Worm (Caenorhabditis elegans) whole organism, young adult: ENCODE results near the gene C04G6.13.

Experiments used
- B0019.2 ChIP-seq: fragments of 200-800 bp; sonication (Bioruptor generic); conservative IDR thresholded peaks from 2 replicates; pipeline ENCODE4 v1.3.6; 2022; ENCODE audit warnings: missing genetic modification reagents, missing genetic modification characterization, missing compliant biosample characterization
- B0035.1 ChIP-seq: sonication (generic microtip); optimal IDR thresholded peaks from 2 replicates; lab custom pipeline; 2016; ENCODE audit warnings: missing genetic modification characterization, mild to moderate bottlenecking, missing compliant biosample characterization, missing genotype, missing genetic modification reagents
- B0261.1 ChIP-seq: sonication (generic microtip); optimal IDR thresholded peaks from 2 replicates; lab custom pipeline; 2016; ENCODE audit warnings: mild to moderate bottlenecking, missing genetic modification characterization, moderate library complexity, missing compliant biosample characterization
- C06A6.2 ChIP-seq: fragments of 200-800 bp; sonication (Bioruptor generic); conservative IDR thresholded peaks from 2 replicates; pipeline ENCODE4 v1.3.6; 2022; ENCODE audit warnings: missing genetic modification characterization, missing compliant biosample characterization
- D2030.7 ChIP-seq: fragments of 200-800 bp; sonication (Bioruptor generic); IDR thresholded peaks from 2 replicates; pipeline ENCODE4 v1.3.6; 2022; ENCODE audit warnings: missing genetic modification reagents, missing genetic modification characterization, missing compliant biosample characterization
- F23B12.7 ChIP-seq: sonication (generic microtip); optimal IDR thresholded peaks from 2 replicates; lab custom pipeline; 2017; ENCODE audit warnings: missing genetic modification characterization, mild to moderate bottlenecking, missing compliant biosample characterization, antibody characterized with exemption, moderate library complexity; ENCODE audit not compliant: insufficient read depth
- F33H1.4 ChIP-seq: fragments of 200-800 bp; sonication (Bioruptor generic); IDR thresholded peaks from 2 replicates; pipeline ENCODE4 v1.3.6; 2022; ENCODE audit warnings: missing genetic modification reagents, missing genetic modification characterization, missing compliant biosample characterization
- F39B2.1 ChIP-seq: fragments of 200-800 bp; sonication (Bioruptor generic); IDR thresholded peaks from 2 replicates; pipeline ENCODE4 v1.3.6; 2022; ENCODE audit warnings: missing genetic modification reagents, missing genetic modification characterization, missing compliant biosample characterization
- F49E8.2 ChIP-seq: sonication (generic microtip); optimal IDR thresholded peaks from 3 replicates; lab custom pipeline; 2017; ENCODE audit warnings: missing genetic modification characterization, mild to moderate bottlenecking, missing compliant biosample characterization, antibody characterized with exemption, moderate library complexity; ENCODE audit not compliant: insufficient read depth
- F55B11.4 ChIP-seq: sonication (generic microtip); optimal IDR thresholded peaks from 2 replicates; lab custom pipeline; 2016; ENCODE audit warnings: missing compliant biosample characterization, missing genetic modification characterization, borderline replicate concordance; ENCODE audit not compliant: insufficient read depth
- Y67H2A.10 ChIP-seq: fragments of 200-800 bp; sonication (Bioruptor generic); conservative IDR thresholded peaks from 2 replicates; pipeline ENCODE4 v1.3.6; 2022; ENCODE audit warnings: missing genetic modification reagents, missing genetic modification characterization, missing compliant biosample characterization
- Y95B8A.8 ChIP-seq: fragments of 200-800 bp; sonication (Bioruptor generic); IDR thresholded peaks from 2 replicates; pipeline ENCODE4 v1.3.6; 2022; ENCODE audit warnings: missing genetic modification reagents, missing genetic modification characterization, missing compliant biosample characterization
- ZK185.1 ChIP-seq: sonication (generic microtip); optimal IDR thresholded peaks from 2 replicates; lab custom pipeline; 2016; ENCODE audit warnings: mild to moderate bottlenecking, missing genetic modification characterization, missing compliant biosample characterization; ENCODE audit not compliant: poor library complexity, severe bottlenecking
- atf-7 ChIP-seq: sonication (generic microtip); optimal IDR thresholded peaks from 2 replicates; lab custom pipeline; 2017; ENCODE audit warnings: mild to moderate bottlenecking, missing genetic modification characterization, missing compliant biosample characterization
- attf-3 ChIP-seq: fragments of 200-800 bp; sonication (Bioruptor generic); conservative IDR thresholded peaks from 2 replicates; pipeline ENCODE4 v1.3.6; 2022; ENCODE audit warnings: missing genetic modification reagents, missing genetic modification characterization, missing compliant biosample characterization
- attf-5 ChIP-seq: fragments of 200-800 bp; sonication (Bioruptor generic); optimal IDR thresholded peaks from 2 replicates; lab custom pipeline; 2018; ENCODE audit warnings: mild to moderate bottlenecking, missing genetic modification characterization, missing compliant biosample characterization
- cebp-1 ChIP-seq, 2 experiments: fragments of 200-800 bp in 1 of 2; sonication (Bioruptor generic) in 1 of 2; sonication (generic microtip) in 1 of 2; IDR thresholded peaks in 1 of 2; optimal IDR thresholded peaks in 1 of 2; 2 replicates each; pipeline versions ENCODE4 v1.3.6 to Lab custom; 2017 to 2022; ENCODE audit warnings: missing compliant biosample characterization in 2 of 2, missing genetic modification characterization in 2 of 2, mild to moderate bottlenecking in 1 of 2, missing genetic modification reagents in 1 of 2, moderate library complexity in 1 of 2
- ceh-27 ChIP-seq: fragments of 200-800 bp; sonication (Bioruptor generic); optimal IDR thresholded peaks from 2 replicates; lab custom pipeline; 2018; ENCODE audit warnings: mild to moderate bottlenecking, missing genetic modification characterization, moderate library complexity, missing compliant biosample characterization
- ceh-40 ChIP-seq: fragments of 200-800 bp; sonication (Bioruptor generic); IDR thresholded peaks from 2 replicates; pipeline ENCODE4 v1.3.6; 2022; ENCODE audit warnings: missing genetic modification characterization, missing compliant biosample characterization
- die-1 ChIP-seq: sonication (generic microtip); optimal IDR thresholded peaks from 2 replicates; lab custom pipeline; 2016; ENCODE audit warnings: missing genotype, mild to moderate bottlenecking, missing genetic modification characterization, missing compliant biosample characterization
- dox-1 ChIP-seq: fragments of 200-800 bp; sonication (Bioruptor generic); IDR thresholded peaks from 2 replicates; pipeline ENCODE4 v1.3.6; 2022; ENCODE audit warnings: missing genetic modification reagents, missing genetic modification characterization, missing compliant biosample characterization
- egrh-3 ChIP-seq: fragments of 200-800 bp; sonication (Bioruptor generic); IDR thresholded peaks from 2 replicates; pipeline ENCODE4 v1.3.6; 2022; ENCODE audit warnings: missing genetic modification reagents, missing genetic modification characterization, missing compliant biosample characterization
- gei-17 ChIP-seq: fragments of 200-800 bp; sonication (Bioruptor generic); optimal IDR thresholded peaks from 2 replicates; lab custom pipeline; 2018; ENCODE audit warnings: mild to moderate bottlenecking, missing genetic modification characterization, missing compliant biosample characterization
- hlh-12 ChIP-seq: sonication (generic microtip); optimal IDR thresholded peaks from 2 replicates; lab custom pipeline; 2016; ENCODE audit warnings: missing genetic modification characterization, missing compliant biosample characterization
- let-607 ChIP-seq, 2 experiments: fragments of 200-800 bp in 1 of 2; sonication (Bioruptor generic) in 1 of 2; sonication (generic microtip) in 1 of 2; optimal IDR thresholded peaks; 2 replicates each; lab custom pipeline; 2016 to 2018; ENCODE audit warnings: mild to moderate bottlenecking in 2 of 2, missing compliant biosample characterization in 2 of 2, missing genetic modification characterization in 2 of 2, moderate library complexity in 2 of 2, missing genotype in 1 of 2
- lin-26 ChIP-seq: fragments of 200-800 bp; sonication (Bioruptor generic); IDR thresholded peaks from 2 replicates; pipeline ENCODE4 v1.3.6; 2022; ENCODE audit warnings: missing genetic modification reagents, missing genetic modification characterization, missing compliant biosample characterization
- nhr-120 ChIP-seq: fragments of 200-800 bp; sonication (Bioruptor generic); IDR thresholded peaks from 2 replicates; pipeline ENCODE4 v1.3.6; 2022; ENCODE audit warnings: missing genetic modification characterization, missing compliant biosample characterization
- nhr-80 ChIP-seq: sonication (generic microtip); optimal IDR thresholded peaks from 2 replicates; lab custom pipeline; 2016; ENCODE audit warnings: missing genetic modification characterization, missing compliant biosample characterization
- pbrm-1 ChIP-seq: fragments of 200-800 bp; sonication (Bioruptor generic); IDR thresholded peaks from 2 replicates; pipeline ENCODE4 v1.3.6; 2022; ENCODE audit warnings: missing genetic modification reagents, missing genetic modification characterization, missing compliant biosample characterization
- rcor-1 ChIP-seq: fragments of 200-800 bp; sonication (Bioruptor generic); IDR thresholded peaks from 2 replicates; pipeline ENCODE4 v1.3.6; 2022; ENCODE audit warnings: missing genetic modification reagents, missing genetic modification characterization, missing compliant biosample characterization
- rpc-1 ChIP-seq, 2 experiments: fragments of 150-350 bp in 1 of 2; sonication (generic microtip) in 1 of 2; optimal IDR thresholded peaks; 2 replicates each; lab custom pipeline; 2014 to 2018; ENCODE audit warnings: missing biosample characterization in 1 of 2, missing genetic modification characterization in 1 of 2, missing genetic modification reagents in 1 of 2, missing genotype in 1 of 2
- sea-2 ChIP-seq: fragments of 200-800 bp; sonication (Bioruptor generic); IDR thresholded peaks from 2 replicates; pipeline ENCODE4 v1.3.6; 2022; ENCODE audit warnings: missing genetic modification characterization, missing compliant biosample characterization
- snpc-1.1 ChIP-seq: sonication (generic microtip); optimal IDR thresholded peaks from 2 replicates; lab custom pipeline; 2017; ENCODE audit warnings: missing genetic modification characterization, mild to moderate bottlenecking, missing compliant biosample characterization, antibody characterized with exemption, moderate library complexity, missing genotype, missing genetic modification reagents; ENCODE audit not compliant: insufficient read depth
- snpc-4 ChIP-seq, 5 experiments: fragments of 150-350 bp in 1 of 5; sonication (generic microtip) in 4 of 5; optimal IDR thresholded peaks; 2 replicates each; lab custom pipeline; 2014 to 2018; ENCODE audit warnings: missing genetic modification characterization in 5 of 5, missing biosample characterization in 3 of 5, antibody characterized with exemption in 2 of 5, mild to moderate bottlenecking in 2 of 5, missing compliant biosample characterization in 2 of 5, missing genotype in 2 of 5, moderate library complexity in 2 of 5, missing genetic modification reagents in 1 of 5
- tbp1 ChIP-seq: fragments of 200-800 bp; sonication (Bioruptor generic); optimal IDR thresholded peaks from 2 replicates; lab custom pipeline; 2018; ENCODE audit warnings: mild to moderate bottlenecking, missing genetic modification characterization, missing compliant biosample characterization
- unc-130 ChIP-seq: sonication (generic microtip); optimal IDR thresholded peaks from 2 replicates; lab custom pipeline; 2016; ENCODE audit warnings: missing genetic modification reagents, missing genetic modification characterization, missing compliant biosample characterization
- xnd-1 ChIP-seq: sonication (generic microtip); optimal IDR thresholded peaks from 2 replicates; lab custom pipeline; 2016; ENCODE audit warnings: missing genotype, missing genetic modification reagents, missing genetic modification characterization, missing compliant biosample characterization
- ztf-18 ChIP-seq: sonication (generic microtip); optimal IDR thresholded peaks from 2 replicates; lab custom pipeline; 2016; ENCODE audit warnings: missing genotype, mild to moderate bottlenecking, missing genetic modification characterization, missing compliant biosample characterization
- ztf-3 ChIP-seq: fragments of 200-800 bp; sonication (Bioruptor generic); optimal IDR thresholded peaks from 2 replicates; lab custom pipeline; 2018; ENCODE audit warnings: mild to moderate bottlenecking, missing genetic modification characterization, missing compliant biosample characterization

C04G6.13 gene

ce11 chrII:5061794-5062368 is 32.2 kb upstream of the C04G6.13 start, which contains the start of gene smc-5 (continued):
- TF ChIP-seq ceh-27 (GFP tag; lab: Kevin White, UChicago) (peak; percentile 54), egrh-3 (GFP tag; lab: Robert Waterston, UW) (no peak; the same call in 1 of the 2 replicates), Y67H2A.10 (GFP tag; lab: Robert Waterston, UW) (no peak), ztf-18 (tag; lab: Kevin White, UChicago) (peak; percentile 16), D2030.7 (GFP tag; lab: Robert Waterston, UW) (peak; percentile 80; the same call in 1 of the 2 replicates), C06A6.2 (GFP tag; lab: Robert Waterston, UW) (no peak), unc-130 (GFP tag; lab: Kevin White, UChicago) (peak; percentile 77), pbrm-1 (no peak), Y95B8A.8 (GFP tag; lab: Robert Waterston, UW) (no peak), snpc-4 (GFP tag; optimal IDR thresholded peaks at IDR 0.05; lab: Kevin White, UChicago) (peak; percentile 18), snpc-4 (tag; optimal IDR thresholded peaks at IDR 0.05; lab: Kevin White, UChicago) (peak in 3 of 4 experiments; percentile 66 to 84 (median 68)), nhr-120 (GFP tag; lab: Robert Waterston, UW) (no peak), ztf-3 (GFP tag; lab: Kevin White, UChicago) (no peak), attf-5 (GFP tag; lab: Kevin White, UChicago) (peak; percentile 79), B0035.1 (tag; lab: Kevin White, UChicago) (no peak), tbp1 (GFP tag; lab: Kevin White, UChicago) (peak; percentile 54), attf-3 (GFP tag; lab: Robert Waterston, UW) (0 out of 2 replicates have a peak, but pooled peaks have one; percentile 31), rpc-1 (optimal IDR thresholded peaks at IDR 0.05; lab: Kevin White, UChicago) (no peak), rpc-1 (tag; optimal IDR thresholded peaks at IDR 0.05; lab: Kevin White, UChicago) (no peak), sea-2 (GFP tag; lab: Robert Waterston, UW) (no peak), rcor-1 (GFP tag; lab: Robert Waterston, UW) (peak; percentile 36; the same call in 1 of the 2 replicates), B0019.2 (no peak), dox-1 (GFP tag; lab: Robert Waterston, UW) (peak; percentile 82), F49E8.2 (tag; lab: Kevin White, UChicago) (peak; percentile 27), gei-17 (GFP tag; lab: Kevin White, UChicago) (no peak), let-607 (tag; optimal IDR thresholded peaks at IDR 0.05; lab: Kevin White, UChicago) (no peak), B0261.1 (tag; lab: Kevin White, UChicago) (peak; percentile 15), xnd-1 (tag; lab: Kevin White, UChicago) (peak; percentile 32), F55B11.4 (tag; lab: Kevin White, UChicago) (no peak), snpc-1.1 (tag; lab: Kevin White, UChicago) (peak; percentile 24), F23B12.7 (tag; lab: Kevin White, UChicago) (peak; percentile 88), F39B2.1 (GFP tag; lab: Robert Waterston, UW) (no peak), ceh-40 (GFP tag; lab: Robert Waterston, UW) (no peak), lin-26 (GFP tag; lab: Robert Waterston, UW) (0 out of 2 replicates have a peak, but pooled peaks have one; percentile 20), nhr-80 (tag; lab: Kevin White, UChicago) (peak; percentile 28), cebp-1 (GFP tag; IDR thresholded peaks at IDR 0.05; lab: Robert Waterston, UW) (peak; percentile 63; the same call in 1 of the 2 replicates), cebp-1 (tag; optimal IDR thresholded peaks at IDR 0.05; lab: Kevin White, UChicago) (no peak), atf-7 (no peak), ZK185.1 (tag; lab: Kevin White, UChicago) (peak; percentile 20), die-1 (tag; lab: Kevin White, UChicago) (peak; percentile 7), hlh-12 (tag; lab: Kevin White, UChicago) (no peak), F33H1.4 (GFP tag; lab: Robert Waterston, UW) (peak; percentile 68)
